Fruit fly (Drosophila melanogaster) whole organism, embryonic: ENCODE data around the gene Srr.
A peak's percentile ranks its signal among the peaks of the same experiment; 100 is the strongest.

ENCODE experiments used
- Atf-2 ChIP-seq: fragments of 200-800 bp; sonication (Bioruptor generic); optimal IDR thresholded peaks from 2 replicates; lab custom pipeline; 2016; ENCODE audit warnings: missing biosample characterization, missing genetic modification characterization
- Bteb2 ChIP-seq: fragments of 200-800 bp; sonication (Bioruptor generic); optimal IDR thresholded peaks from 2 replicates; lab custom pipeline; 2016; ENCODE audit warnings: missing biosample characterization, missing genetic modification characterization
- CG11398 ChIP-seq: fragments of 200-800 bp; sonication (Bioruptor generic); optimal IDR thresholded peaks from 2 replicates; lab custom pipeline; 2016; ENCODE audit warnings: missing biosample characterization, missing genetic modification characterization
- CG12071 ChIP-seq: fragments of 200-800 bp; sonication (Bioruptor generic); optimal IDR thresholded peaks from 3 replicates; lab custom pipeline; 2018; ENCODE audit warnings: missing biosample characterization, mild to moderate bottlenecking, missing genetic modification characterization
- CG12104 ChIP-seq: fragments of 200-800 bp; sonication (Bioruptor generic); optimal IDR thresholded peaks from 3 replicates; lab custom pipeline; 2016; ENCODE audit warnings: missing biosample characterization, missing genetic modification characterization
- CG13424 ChIP-seq: fragments of 200-800 bp; sonication (Bioruptor generic); optimal IDR thresholded peaks from 2 replicates; lab custom pipeline; 2019; ENCODE audit warnings: missing biosample characterization, mild to moderate bottlenecking, missing genetic modification characterization, moderate library complexity
- CG13775 ChIP-seq: fragments of 200-800 bp; sonication (Bioruptor generic); optimal IDR thresholded peaks from 3 replicates; lab custom pipeline; 2017; ENCODE audit warnings: missing biosample characterization, mild to moderate bottlenecking, missing genetic modification characterization
- CG15514 ChIP-seq: fragments of 200-800 bp; sonication (Bioruptor generic); optimal IDR thresholded peaks from 3 replicates; lab custom pipeline; 2017; ENCODE audit warnings: missing biosample characterization, missing genetic modification characterization, mild to moderate bottlenecking, moderate library complexity, missing genetic modification reagents
- CG1603 ChIP-seq: fragments of 200-800 bp; sonication (Bioruptor generic); optimal IDR thresholded peaks from 2 replicates; lab custom pipeline; 2019; ENCODE audit warnings: missing biosample characterization, mild to moderate bottlenecking, missing genetic modification characterization, moderate library complexity
- CG16813 ChIP-seq: fragments of 200-800 bp; sonication (Bioruptor generic); IDR thresholded peaks from 3 replicates; pipeline ENCODE4 v1.3.6; 2022; ENCODE audit warnings: missing biosample characterization, missing genetic modification characterization; ENCODE audit not compliant: partially characterized antibody
- CG17912 ChIP-seq: fragments of 200-800 bp; sonication (Bioruptor generic); optimal IDR thresholded peaks from 2 replicates; lab custom pipeline; 2018; ENCODE audit warnings: missing biosample characterization, mild to moderate bottlenecking, missing genetic modification characterization
- CG1832 ChIP-seq: fragments of 200-800 bp; sonication (Bioruptor generic); optimal IDR thresholded peaks from 2 replicates; lab custom pipeline; 2017; ENCODE audit warnings: missing biosample characterization, mild to moderate bottlenecking, missing genetic modification characterization, inconsistent platforms
- CG2129 ChIP-seq: fragments of 200-800 bp; sonication (Bioruptor generic); IDR thresholded peaks from 2 replicates; pipeline ENCODE4 v1.3.6; 2022; ENCODE audit warnings: missing biosample characterization, missing genetic modification characterization; ENCODE audit not compliant: partially characterized antibody
- CG2889 ChIP-seq: fragments of 200-800 bp; sonication (Bioruptor generic); IDR thresholded peaks from 3 replicates; pipeline ENCODE4 v1.3.6; 2022; ENCODE audit warnings: missing biosample characterization, missing genetic modification characterization
- CG30020 ChIP-seq: fragments of 200-800 bp; optimal IDR thresholded peaks from 2 replicates; lab custom pipeline; 2019; ENCODE audit warnings: missing biosample characterization, mild to moderate bottlenecking, missing genetic modification characterization, moderate library complexity
- CG31388 ChIP-seq: fragments of 200-800 bp; sonication (Bioruptor generic); optimal IDR thresholded peaks from 2 replicates; lab custom pipeline; 2016; ENCODE audit warnings: missing biosample characterization, missing genetic modification characterization
- CG3838 ChIP-seq: fragments of 200-800 bp; sonication (Bioruptor generic); optimal IDR thresholded peaks from 3 replicates; lab custom pipeline; 2016; ENCODE audit warnings: missing biosample characterization, missing genetic modification characterization
- CG43689 ChIP-seq: fragments of 200-800 bp; sonication (Bioruptor generic); IDR thresholded peaks from 2 replicates; pipeline ENCODE4 v1.3.6; 2022; ENCODE audit warnings: missing biosample characterization, missing genetic modification characterization
- CG5953 ChIP-seq: fragments of 200-800 bp; sonication (Bioruptor generic); IDR thresholded peaks from 2 replicates; pipeline ENCODE4 v1.3.6; 2022; ENCODE audit warnings: missing biosample characterization, missing genetic modification characterization
- CG6813 ChIP-seq: fragments of 200-800 bp; sonication (Bioruptor generic); optimal IDR thresholded peaks from 2 replicates; lab custom pipeline; 2017; ENCODE audit warnings: missing biosample characterization, missing genetic modification characterization, mild to moderate bottlenecking, moderate library complexity, missing genetic modification reagents
- CG7357 ChIP-seq: fragments of 200-800 bp; sonication (Bioruptor generic); IDR thresholded peaks from 3 replicates; pipeline ENCODE4 v1.3.6; 2022; ENCODE audit warnings: missing biosample characterization, missing genetic modification characterization
- CG7963 ChIP-seq: fragments of 200-800 bp; sonication (Bioruptor generic); IDR thresholded peaks from 3 replicates; pipeline ENCODE4 v1.3.6; 2022; ENCODE audit warnings: missing biosample characterization, missing genetic modification characterization; ENCODE audit not compliant: partially characterized antibody
- CG7987 ChIP-seq: fragments of 200-800 bp; sonication (Bioruptor generic); optimal IDR thresholded peaks from 2 replicates; lab custom pipeline; 2018; ENCODE audit warnings: missing biosample characterization, mild to moderate bottlenecking, missing genetic modification characterization, moderate library complexity
- CG8478 ChIP-seq: fragments of >200 bp; optimal IDR thresholded peaks from 2 replicates; lab custom pipeline; 2018
- CG9727 ChIP-seq: fragments of 200-800 bp; sonication (Bioruptor generic); optimal IDR thresholded peaks from 3 replicates; lab custom pipeline; 2017; ENCODE audit warnings: missing biosample characterization, mild to moderate bottlenecking, missing genetic modification characterization
- CkIIα-i1 ChIP-seq: fragments of 200-800 bp; sonication (Bioruptor generic); IDR thresholded peaks from 2 replicates; pipeline ENCODE4 v1.3.6; 2022; ENCODE audit warnings: missing biosample characterization, missing genetic modification characterization
- Doc2 ChIP-seq: fragments of 200-800 bp; sonication (Bioruptor generic); IDR thresholded peaks from 2 replicates; pipeline ENCODE4 v1.3.6; 2022; ENCODE audit warnings: missing biosample characterization, missing genetic modification characterization
- Doc3 ChIP-seq: fragments of 200-800 bp; sonication (Bioruptor generic); IDR thresholded peaks from 3 replicates; pipeline ENCODE4 v1.3.6; 2022; ENCODE audit warnings: missing biosample characterization, missing genetic modification characterization; ENCODE audit not compliant: partially characterized antibody
- ERR ChIP-seq: fragments of 200-800 bp; sonication (Bioruptor generic); optimal IDR thresholded peaks from 2 replicates; lab custom pipeline; 2016; ENCODE audit warnings: missing biosample characterization, missing genetic modification characterization
- Fer2 ChIP-seq: fragments of 200-800 bp; sonication (Bioruptor generic); optimal IDR thresholded peaks from 2 replicates; lab custom pipeline; 2018; ENCODE audit warnings: missing biosample characterization, mild to moderate bottlenecking, missing genetic modification characterization, moderate library complexity
- H2.0 ChIP-seq: fragments of 200-800 bp; sonication (Bioruptor generic); IDR thresholded peaks from 2 replicates; pipeline ENCODE4 v1.3.6; 2022; ENCODE audit warnings: missing biosample characterization, missing genetic modification characterization
- HLHmδ ChIP-seq: fragments of 200-800 bp; sonication (Bioruptor generic); optimal IDR thresholded peaks from 2 replicates; lab custom pipeline; 2018; ENCODE audit warnings: missing biosample characterization, mild to moderate bottlenecking, missing genetic modification characterization, moderate library complexity
- PHDP ChIP-seq: fragments of 200-800 bp; sonication (Bioruptor generic); optimal IDR thresholded peaks from 3 replicates; lab custom pipeline; 2018; ENCODE audit warnings: missing biosample characterization, mild to moderate bottlenecking, missing genetic modification characterization, moderate library complexity
- TFAM ChIP-seq: fragments of 200-800 bp; sonication (Bioruptor generic); optimal IDR thresholded peaks from 2 replicates; lab custom pipeline; 2017; ENCODE audit warnings: missing biosample characterization, missing genetic modification characterization, inconsistent platforms
- amos ChIP-seq: fragments of 200-800 bp; sonication (Bioruptor generic); IDR thresholded peaks from 2 replicates; pipeline ENCODE4 v1.3.6; 2022; ENCODE audit warnings: missing biosample characterization, missing genetic modification characterization; ENCODE audit not compliant: partially characterized antibody
- cwo ChIP-seq: fragments of 200-800 bp; sonication (Bioruptor generic); optimal IDR thresholded peaks from 3 replicates; lab custom pipeline; 2017; ENCODE audit warnings: missing biosample characterization, missing genetic modification characterization, mild to moderate bottlenecking, moderate library complexity, missing genetic modification reagents
- emc ChIP-seq: fragments of 200-800 bp; sonication (Bioruptor generic); optimal IDR thresholded peaks from 2 replicates; lab custom pipeline; 2016; ENCODE audit warnings: missing biosample characterization, missing genetic modification characterization
- eyg ChIP-seq: fragments of 200-800 bp; sonication (Bioruptor generic); optimal IDR thresholded peaks from 3 replicates; lab custom pipeline; 2016; ENCODE audit warnings: missing biosample characterization, missing genetic modification characterization
- fd3F ChIP-seq: fragments of 200-800 bp; sonication (Bioruptor generic); optimal IDR thresholded peaks from 2 replicates; lab custom pipeline; 2018; ENCODE audit warnings: missing biosample characterization, mild to moderate bottlenecking, missing genetic modification characterization, moderate library complexity
- ftz-f1 ChIP-seq: fragments of 200-800 bp; sonication (Bioruptor generic); optimal IDR thresholded peaks from 2 replicates; lab custom pipeline; 2016; ENCODE audit warnings: missing biosample characterization, missing genetic modification characterization
- gcm ChIP-seq: fragments of 200-800 bp; sonication (Bioruptor generic); optimal IDR thresholded peaks from 2 replicates; lab custom pipeline; 2019; ENCODE audit warnings: missing biosample characterization, mild to moderate bottlenecking, missing genetic modification characterization, moderate library complexity
- hb ChIP-seq: fragments of 200-800 bp; sonication (Bioruptor generic); IDR thresholded peaks from 3 replicates; pipeline ENCODE4 v1.3.6; 2022; ENCODE audit warnings: missing biosample characterization, missing genetic modification characterization; ENCODE audit not compliant: partially characterized antibody
- otp ChIP-seq: fragments of 200-800 bp; sonication (Bioruptor generic); IDR thresholded peaks from 3 replicates; pipeline ENCODE4, ENCODE4 v1.3.6; 2022; ENCODE audit warnings: missing biosample characterization, missing genetic modification characterization
- ro ChIP-seq: fragments of 200-800 bp; sonication (Bioruptor generic); IDR thresholded peaks from 2 replicates; pipeline ENCODE4 v1.3.6; 2022; ENCODE audit warnings: missing biosample characterization, missing genetic modification characterization
- run ChIP-seq: fragments of 200-800 bp; sonication (Bioruptor generic); optimal IDR thresholded peaks from 3 replicates; lab custom pipeline; 2018; ENCODE audit warnings: missing biosample characterization, mild to moderate bottlenecking, missing genetic modification characterization
- sim ChIP-seq: fragments of 200-800 bp; sonication (Bioruptor generic); IDR thresholded peaks from 2 replicates; pipeline ENCODE4 v1.3.6; 2022; ENCODE audit warnings: missing biosample characterization, missing genetic modification characterization
- stc ChIP-seq: fragments of 200-800 bp; sonication (Bioruptor generic); IDR thresholded peaks from 2 replicates; pipeline ENCODE4 v1.3.6; 2022; ENCODE audit warnings: missing biosample characterization, missing genetic modification characterization
- tio ChIP-seq: fragments of 200-800 bp; sonication (Bioruptor generic); optimal IDR thresholded peaks from 2 replicates; lab custom pipeline; 2017; ENCODE audit warnings: missing biosample characterization, missing genetic modification characterization, inconsistent platforms
- trem ChIP-seq: fragments of 200-800 bp; optimal IDR thresholded peaks from 3 replicates; lab custom pipeline; 2019; ENCODE audit warnings: missing biosample characterization, mild to moderate bottlenecking, missing genetic modification characterization, moderate library complexity
- usp ChIP-seq: fragments of >200 bp; optimal IDR thresholded peaks from 2 replicates; lab custom pipeline; 2017; ENCODE audit warnings: missing biosample characterization, missing genetic modification characterization

Gene Srr

DNA sequence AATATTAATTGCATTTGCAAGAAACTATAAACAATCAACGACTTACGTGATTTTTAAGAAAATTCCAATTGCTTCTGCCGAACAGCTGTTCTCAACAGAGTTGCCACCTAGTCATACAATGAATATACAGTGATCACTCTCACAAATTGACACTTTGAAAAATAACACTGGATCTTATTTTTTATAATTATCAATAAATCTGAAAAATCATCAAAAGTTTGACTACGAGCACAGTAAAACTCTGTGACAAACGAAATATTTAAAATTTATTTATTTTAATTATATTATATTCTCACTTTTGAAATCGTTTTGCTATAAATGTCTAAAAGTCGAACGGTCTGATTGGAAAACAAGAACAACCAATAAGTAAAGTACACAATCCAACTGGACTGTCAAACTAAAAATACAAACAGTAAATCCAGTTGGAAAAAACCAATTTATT is 34.8 kb downstream of the Srr start, which contains the start of gene CG34117 (continued):
- TF ChIP-seq CG17912 (peak; percentile 24), Doc2 (GFP tag; lab: Robert Waterston, UW) (no peak), CG13424 (tag; lab: Kevin White, UChicago) (peak; percentile 82), CG6813 (peak; percentile 68), trem (tag; lab: Kevin White, UChicago) (peak; percentile 87), CG12071 (GFP tag; lab: Kevin White, UChicago) (peak; percentile 30), amos (GFP tag; lab: Robert Waterston, UW) (no peak), CG2129 (GFP tag; lab: Robert Waterston, UW) (no peak), usp (GFP tag; lab: Kevin White, UChicago) (no peak), ERR (GFP tag; lab: Kevin White, UChicago) (peak; percentile 16), H2.0 (GFP tag; lab: Robert Waterston, UW) (peak; percentile 62), CG9727 (GFP tag; lab: Kevin White, UChicago) (peak; percentile 84), CG16813 (no peak), CG7987 (peak; percentile 68), CG7963 (GFP tag; lab: Robert Waterston, UW) (no peak), CG1832 (no peak), Doc3 (no peak), CkIIα-i1 (GFP tag; lab: Robert Waterston, UW) (peak; percentile 44; the same call in 1 of the 2 replicates), CG2889 (GFP tag; lab: Robert Waterston, UW) (peak; percentile 60; the same call in 2 of the 3 replicates), stc (peak; percentile 72), Fer2 (tag; lab: Kevin White, UChicago) (peak; percentile 70), sim (GFP tag; lab: Robert Waterston, UW) (no peak), Atf-2 (GFP tag; lab: Kevin White, UChicago) (peak; percentile 38), eyg (GFP tag; lab: Kevin White, UChicago) (no peak), CG15514 (peak; percentile 67), CG31388 (GFP tag; lab: Kevin White, UChicago) (peak; percentile 46), CG1603 (peak; percentile 66), CG30020 (tag; lab: Kevin White, UChicago) (peak; percentile 49), CG8478 (lab: Kevin White, UChicago) (no peak), CG43689 (GFP tag; lab: Robert Waterston, UW) (peak; percentile 40; the same call in 1 of the 2 replicates), run (tag; lab: Kevin White, UChicago) (peak; percentile 40), PHDP (peak; percentile 85), ro (GFP tag; lab: Robert Waterston, UW) (no peak; the same call in 1 of the 2 replicates), CG12104 (GFP tag; lab: Kevin White, UChicago) (peak; percentile 59), CG7357 (GFP tag; lab: Robert Waterston, UW) (peak; percentile 55; the same call in 2 of the 3 replicates), CG5953 (GFP tag; lab: Robert Waterston, UW) (no peak; the same call in 1 of the 2 replicates), TFAM (no peak), CG3838 (GFP tag; lab: Kevin White, UChicago) (no peak), gcm (GFP tag; lab: Kevin White, UChicago) (peak; percentile 80), hb (GFP tag; lab: Robert Waterston, UW) (no peak), fd3F (GFP tag; lab: Kevin White, UChicago) (peak; percentile 68), tio (GFP tag; lab: Kevin White, UChicago) (peak; percentile 54), CG13775 (GFP tag; lab: Kevin White, UChicago) (peak; percentile 80), Bteb2 (GFP tag; lab: Kevin White, UChicago) (peak; percentile 73), ftz-f1 (GFP tag; lab: Kevin White, UChicago) (no peak), otp (peak; percentile 66; the same call in 2 of the 3 replicates), CG11398 (GFP tag; lab: Kevin White, UChicago) (no peak), emc (GFP tag; lab: Kevin White, UChicago) (no peak), HLHmδ (GFP tag; lab: Kevin White, UChicago) (no peak), cwo (GFP tag; lab: Kevin White, UChicago) (peak; percentile 66)
